Fruit fly (Drosophila melanogaster) whole organism, wandering third instar larva: ENCODE measurements around the gene CG6144.

Experiments
- Abd-B ChIP-seq: fragments of >200 bp; optimal IDR thresholded peaks from 2 replicates; lab custom pipeline; 2017; ENCODE audit warnings: missing biosample characterization, missing genetic modification characterization
- CG32264 ChIP-seq: fragments of 200-800 bp; sonication (Bioruptor generic); optimal IDR thresholded peaks from 2 replicates; lab custom pipeline; 2016; ENCODE audit warnings: missing biosample characterization, missing genetic modification characterization
- CG9705 ChIP-seq: fragments of 200-800 bp; sonication (Bioruptor generic); optimal IDR thresholded peaks from 2 replicates; lab custom pipeline; 2018; ENCODE audit warnings: missing biosample characterization, mild to moderate bottlenecking, missing genetic modification characterization
- CrebA ChIP-seq: fragments of 200-800 bp; sonication (Bioruptor generic); optimal IDR thresholded peaks from 2 replicates; lab custom pipeline; 2016; ENCODE audit warnings: missing biosample characterization, mild to moderate bottlenecking, missing genetic modification characterization, borderline replicate concordance
- Dfd ChIP-seq: fragments of >200 bp; optimal IDR thresholded peaks from 2 replicates; lab custom pipeline; 2017; ENCODE audit warnings: missing biosample characterization, missing genetic modification characterization
- Dif ChIP-seq: fragments of 200-275, 200-300 bp; sonication (Bioruptor generic); optimal IDR thresholded peaks from 2 replicates; lab custom pipeline; 2018; ENCODE audit warnings: missing biosample characterization, missing genetic modification characterization; ENCODE audit not compliant: partially characterized antibody
- GATAd ChIP-seq: sonication (Bioruptor generic); optimal IDR thresholded peaks from 2 replicates; lab custom pipeline; 2016; ENCODE audit warnings: missing biosample characterization, missing genetic modification characterization
- Hnf4 ChIP-seq: fragments of 200-800 bp; sonication (Bioruptor generic); optimal IDR thresholded peaks from 2 replicates; lab custom pipeline; 2016; ENCODE audit warnings: missing biosample characterization, mild to moderate bottlenecking, missing genetic modification characterization
- Jra ChIP-seq: sonication (Bioruptor generic); optimal IDR thresholded peaks from 2 replicates; lab custom pipeline; 2016; ENCODE audit warnings: missing biosample characterization, missing genetic modification characterization
- Mio ChIP-seq: sonication (Bioruptor generic); optimal IDR thresholded peaks from 2 replicates; lab custom pipeline; 2016; ENCODE audit warnings: missing biosample characterization, missing genetic modification characterization
- Myc ChIP-seq: fragments of >200 bp; optimal IDR thresholded peaks from 2 replicates; lab custom pipeline; 2017
- N ChIP-seq: fragments of >200 bp; optimal IDR thresholded peaks from 2 replicates; lab custom pipeline; 2018; ENCODE audit warnings: missing biosample characterization, missing external identifiers, missing genetic modification characterization
- OdsH ChIP-seq: fragments of 200-800 bp; sonication (Bioruptor generic); optimal IDR thresholded peaks from 2 replicates; lab custom pipeline; 2016; ENCODE audit warnings: missing biosample characterization, mild to moderate bottlenecking, missing genetic modification characterization
- Rel ChIP-seq, 2 experiments: fragments of 200-800 bp; sonication (Bioruptor generic) in 1 of 2; optimal IDR thresholded peaks; 2 replicates in 1 of 2; 3 replicates in 1 of 2; lab custom pipeline; 2016 to 2019; ENCODE audit warnings: mild to moderate bottlenecking in 2 of 2, missing biosample characterization in 2 of 2, missing genetic modification characterization in 2 of 2, moderate library complexity in 1 of 2
- Sp1 ChIP-seq: fragments of 200-800 bp; sonication (Bioruptor generic); optimal IDR thresholded peaks from 3 replicates; lab custom pipeline; 2019; ENCODE audit warnings: missing biosample characterization, mild to moderate bottlenecking, missing genetic modification characterization, moderate library complexity
- br ChIP-seq: fragments of 200-800 bp; sonication (Bioruptor generic); optimal IDR thresholded peaks from 2 replicates; lab custom pipeline; 2016; ENCODE audit warnings: missing biosample characterization, missing genetic modification characterization
- brk ChIP-seq: fragments of 200-800 bp; sonication (Bioruptor generic); optimal IDR thresholded peaks from 2 replicates; lab custom pipeline; 2016; ENCODE audit warnings: missing biosample characterization, mild to moderate bottlenecking, missing genetic modification characterization
- dl ChIP-seq, 2 experiments: fragments of 175-275, 200-275 bp in 1 of 2; fragments of 200-275 bp in 1 of 2; sonication (Bioruptor generic); optimal IDR thresholded peaks; lab custom pipeline; 2018; ENCODE audit warnings: mild to moderate bottlenecking in 2 of 2, missing biosample characterization in 2 of 2, missing genetic modification characterization in 2 of 2, moderate library complexity in 2 of 2; ENCODE audit not compliant: partially characterized antibody in 2 of 2, insufficient read depth in 1 of 2
- dmrt93B ChIP-seq: fragments of 200-800 bp; sonication (Bioruptor generic); optimal IDR thresholded peaks from 2 replicates; lab custom pipeline; 2018; ENCODE audit warnings: missing biosample characterization, mild to moderate bottlenecking, missing genetic modification characterization
- dsf ChIP-seq: sonication (Bioruptor generic); optimal IDR thresholded peaks from 2 replicates; lab custom pipeline; 2016; ENCODE audit warnings: missing biosample characterization, missing genetic modification characterization, borderline replicate concordance
- ey ChIP-seq: fragments of 200-800 bp; sonication (Bioruptor generic); optimal IDR thresholded peaks from 2 replicates; lab custom pipeline; 2016; ENCODE audit warnings: missing biosample characterization, missing genetic modification characterization
- foxo ChIP-seq, 2 experiments: fragments of 200-800 bp; sonication (Bioruptor generic); optimal IDR thresholded peaks; 2 replicates in 1 of 2; 3 replicates in 1 of 2; lab custom pipeline; 2016 to 2017; ENCODE audit warnings: missing biosample characterization in 2 of 2, missing genetic modification characterization in 2 of 2
- fru ChIP-seq: fragments of 200-800 bp; sonication (Bioruptor generic); optimal IDR thresholded peaks from 3 replicates; lab custom pipeline; 2016; ENCODE audit warnings: missing biosample characterization, mild to moderate bottlenecking, missing genetic modification characterization
- h ChIP-seq: fragments of 200-800 bp; sonication (Bioruptor generic); optimal IDR thresholded peaks from 3 replicates; lab custom pipeline; 2016; ENCODE audit warnings: missing biosample characterization, mild to moderate bottlenecking, missing genetic modification characterization
- jim ChIP-seq: fragments of 175-275, 200-325 bp; sonication (Bioruptor generic); optimal IDR thresholded peaks from 2 replicates; lab custom pipeline; 2016; ENCODE audit warnings: missing biosample characterization, mild to moderate bottlenecking, missing genetic modification characterization
- lola ChIP-seq: fragments of >200 bp; optimal IDR thresholded peaks from 2 replicates; lab custom pipeline; 2017; ENCODE audit warnings: missing biosample characterization, missing genetic modification characterization
- pan ChIP-seq: fragments of >200 bp; optimal IDR thresholded peaks from 2 replicates; lab custom pipeline; 2017
- psq ChIP-seq: fragments of 200-800 bp; sonication (Bioruptor generic); optimal IDR thresholded peaks from 3 replicates; lab custom pipeline; 2017; ENCODE audit warnings: missing biosample characterization, mild to moderate bottlenecking, missing genetic modification characterization, moderate library complexity
- rgr ChIP-seq: fragments of 200-800 bp; sonication (Bioruptor generic); optimal IDR thresholded peaks from 3 replicates; lab custom pipeline; 2016; ENCODE audit warnings: missing biosample characterization, mild to moderate bottlenecking, missing genetic modification characterization
- tai ChIP-seq: sonication (Bioruptor generic); optimal IDR thresholded peaks from 2 replicates; lab custom pipeline; 2016; ENCODE audit warnings: missing biosample characterization, missing genetic modification characterization
- usp ChIP-seq: fragments of >200 bp; optimal IDR thresholded peaks from 2 replicates; lab custom pipeline; 2017; ENCODE audit warnings: missing biosample characterization, missing genetic modification characterization
- woc ChIP-seq: sonication (Bioruptor generic); optimal IDR thresholded peaks from 2 replicates; lab custom pipeline; 2016; ENCODE audit warnings: missing biosample characterization, mild to moderate bottlenecking, missing genetic modification characterization

Gene CG6144

DNA sequence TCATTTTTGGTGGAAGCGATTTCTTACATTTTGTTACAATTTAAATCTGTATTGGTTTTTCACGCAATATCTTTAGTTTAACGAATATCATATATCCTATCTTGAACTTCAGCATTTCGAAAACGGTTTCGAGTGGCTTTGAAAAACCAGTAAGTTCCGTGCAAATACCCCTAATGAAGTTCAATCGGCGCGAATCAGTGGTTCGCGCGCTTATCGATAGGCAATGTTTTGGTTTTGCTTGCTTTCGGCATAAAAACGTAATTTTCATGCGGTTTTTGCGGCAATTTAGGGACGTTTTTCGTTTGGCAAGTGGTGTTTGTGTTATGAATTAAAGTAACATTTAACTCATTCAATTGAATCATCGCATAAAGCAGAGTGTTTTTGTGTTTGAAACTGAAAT, 11.6 kb upstream of the CG6144 start, which contains the start of gene RluA-2:
TSS of gene RluA-2 (plus strand) at position 195 of the 400 bp plus-strand sequence.
- no peak for TF ChIP-seq Mio (GFP tag; lab: Kevin White, UChicago)
- TF ChIP-seq CG32264 (GFP tag; lab: Kevin White, UChicago): no peak
- TF ChIP-seq woc (GFP tag; lab: Kevin White, UChicago): no peak
- TF ChIP-seq ey (GFP tag; lab: Kevin White, UChicago): no peak
- TF ChIP-seq fru (GFP tag; lab: Kevin White, UChicago): no peak
- no peak for TF ChIP-seq foxo (GFP tag; optimal IDR thresholded peaks at IDR 0.05; lab: Kevin White, UChicago)
- no peak for TF ChIP-seq lola
- no peak for TF ChIP-seq GATAd (GFP tag; lab: Kevin White, UChicago)
- no peak for TF ChIP-seq dsf (GFP tag; lab: Kevin White, UChicago)

DNA sequence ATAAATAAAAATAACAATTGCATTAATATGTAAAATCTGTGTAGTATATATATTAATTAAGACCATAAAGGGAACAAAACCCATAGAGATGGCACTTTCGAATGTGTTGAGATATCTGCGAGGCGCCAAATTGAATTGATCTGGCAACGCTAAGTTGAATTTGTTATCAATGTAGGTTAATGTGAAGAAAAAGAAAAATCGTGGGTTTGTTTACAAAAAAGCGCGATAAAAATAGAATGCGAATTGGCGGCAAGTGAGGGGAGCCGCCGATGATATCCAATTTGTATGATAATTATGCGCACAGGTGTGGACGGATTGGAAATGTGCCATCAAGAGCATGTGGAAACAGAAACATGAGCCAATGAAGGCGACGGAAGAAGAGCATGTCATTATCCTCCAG, 8.6 kb upstream of the CG6144 start:
- TF ChIP-seq pan (lab: Kevin White, UChicago) (no peak), GATAd (GFP tag; lab: Kevin White, UChicago) (peak; percentile 73), CrebA (GFP tag; lab: Kevin White, UChicago) (no peak)
- TF ChIP-seq, all 38 proteins: peak for 1

DNA sequence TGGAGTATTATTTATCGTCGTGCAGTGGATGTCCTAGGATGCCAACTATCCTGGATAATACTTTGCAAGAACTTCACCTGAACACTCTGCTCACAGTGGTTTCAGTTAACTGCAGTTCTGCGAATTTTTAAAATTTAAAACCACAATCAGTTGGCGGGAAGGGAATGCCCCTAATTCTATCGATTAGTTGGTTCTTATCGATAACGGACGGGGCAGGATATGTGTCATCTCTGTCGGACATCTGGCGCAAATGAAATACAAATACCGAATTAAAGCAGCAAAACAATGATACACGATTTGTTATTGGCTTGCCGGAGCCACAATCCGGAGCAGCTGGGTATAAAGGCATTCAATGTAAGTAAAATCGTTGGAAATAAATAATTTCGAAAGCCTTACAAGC, 5.4 kb upstream of the CG6144 start, which contains the start of gene Grip75:
TSS of gene Grip75 (plus strand) at position 223 of the 400 bp plus-strand sequence.
- TF ChIP-seq Myc (no peak), brk (no peak), dl (GFP tag; optimal IDR thresholded peaks at IDR 0.05; lab: Kevin White, UChicago; ENCODE audit: insufficient read depth in 1 of 2, partially characterized antibody in 2 of 2) (no peak), Abd-B (GFP tag; lab: Kevin White, UChicago) (no peak), rgr (no peak), tai (GFP tag; lab: Kevin White, UChicago) (no peak), foxo (GFP tag; optimal IDR thresholded peaks at IDR 0.05; lab: Kevin White, UChicago) (no peak), Mio (GFP tag; lab: Kevin White, UChicago) (no peak), Dfd (GFP tag; lab: Kevin White, UChicago) (no peak), GATAd (GFP tag; lab: Kevin White, UChicago) (no peak), br (no peak), lola (no peak), Dif (GFP tag; lab: Kevin White, UChicago) (no peak), CG32264 (GFP tag; lab: Kevin White, UChicago) (no peak), dmrt93B (GFP tag; lab: Kevin White, UChicago) (no peak), Jra (no peak)

DNA sequence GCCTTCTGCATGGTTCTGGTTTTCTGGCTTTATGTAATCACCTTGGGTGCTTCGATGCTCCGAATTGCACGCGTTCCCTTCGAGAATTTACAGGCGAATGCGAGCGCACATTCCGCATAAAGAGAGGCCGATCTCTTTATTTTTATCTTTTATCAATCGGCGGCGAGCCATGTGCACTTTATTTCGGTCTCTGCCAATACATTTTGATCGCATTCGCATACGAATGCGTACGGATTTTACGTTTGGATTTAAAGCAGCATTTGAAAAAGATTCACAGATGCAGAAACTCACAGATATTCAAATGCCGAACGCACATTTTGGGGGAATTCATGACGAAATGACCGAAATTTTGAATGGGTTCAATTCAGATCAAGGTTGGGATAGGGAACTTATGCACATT, 2.9 kb downstream of the CG6144 start, which contains the start of gene CG13144:
TSS of gene CG13144 (minus strand) at position 101 of the 400 bp plus-strand sequence.
- TF ChIP-seq CG32264 (GFP tag; lab: Kevin White, UChicago) (no peak), Myc (no peak), Sp1 (no peak), N (no peak), woc (GFP tag; lab: Kevin White, UChicago) (no peak), fru (GFP tag; lab: Kevin White, UChicago) (no peak), ey (GFP tag; lab: Kevin White, UChicago) (no peak), Mio (GFP tag; lab: Kevin White, UChicago) (no peak), Hnf4 (GFP tag; lab: Kevin White, UChicago) (no peak), tai (GFP tag; lab: Kevin White, UChicago) (no peak), lola (no peak), CG9705 (no peak)

DNA sequence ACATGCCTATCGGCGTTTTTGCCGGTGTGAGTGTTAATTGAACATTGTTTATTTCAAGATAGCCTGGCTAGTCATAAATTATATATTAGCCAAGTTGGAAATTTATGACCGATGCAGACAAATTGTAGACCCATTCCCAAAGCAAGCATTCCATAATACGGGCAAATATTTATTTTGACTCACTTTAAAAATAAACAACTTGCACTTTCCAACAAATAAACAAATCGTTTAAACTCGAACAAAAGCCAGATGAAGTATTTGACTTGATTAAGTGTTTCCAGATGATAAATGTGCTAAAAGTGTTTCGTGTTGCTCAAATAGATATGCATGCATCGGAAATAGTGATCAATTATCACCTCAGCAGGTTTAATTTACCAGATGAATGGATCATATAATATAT, 7.0 kb downstream of the CG6144 start:
- TF ChIP-seq usp (GFP tag; lab: Kevin White, UChicago) (no peak), jim (GFP tag; lab: Kevin White, UChicago) (no peak), Hnf4 (GFP tag; lab: Kevin White, UChicago) (no peak), Myc (no peak), GATAd (GFP tag; lab: Kevin White, UChicago) (no peak), pan (lab: Kevin White, UChicago) (no peak), foxo (GFP tag; optimal IDR thresholded peaks at IDR 0.05; lab: Kevin White, UChicago) (no peak), rgr (no peak), fru (GFP tag; lab: Kevin White, UChicago) (no peak), Abd-B (GFP tag; lab: Kevin White, UChicago) (no peak), Dfd (GFP tag; lab: Kevin White, UChicago) (no peak), h (GFP tag; lab: Kevin White, UChicago) (no peak), Mio (GFP tag; lab: Kevin White, UChicago) (no peak), Rel (GFP tag; optimal IDR thresholded peaks at IDR 0.05; lab: Kevin White, UChicago) (no peak), Rel (tag; optimal IDR thresholded peaks at IDR 0.05; lab: Kevin White, UChicago) (no peak), dsf (GFP tag; lab: Kevin White, UChicago) (no peak), psq (GFP tag; lab: Kevin White, UChicago) (no peak), woc (GFP tag; lab: Kevin White, UChicago) (no peak), Sp1 (no peak), OdsH (GFP tag; lab: Kevin White, UChicago) (no peak), dmrt93B (GFP tag; lab: Kevin White, UChicago) (no peak)
